Worm (Caenorhabditis elegans) whole organism, late embryonic: Measurements from ENCODE around the gene str-109.

Experiments
- che-1 ChIP-seq: sonication (generic microtip); optimal IDR thresholded peaks from 2 replicates; lab custom pipeline; 2016; ENCODE audit warnings: mild to moderate bottlenecking, missing genetic modification characterization, missing compliant biosample characterization
- dmd-4 ChIP-seq: sonication (generic microtip); optimal IDR thresholded peaks from 2 replicates; lab custom pipeline; 2016; ENCODE audit warnings: borderline replicate concordance, missing genetic modification characterization, missing compliant biosample characterization
- fax-1 ChIP-seq: sonication (generic microtip); optimal IDR thresholded peaks from 2 replicates; lab custom pipeline; 2016; ENCODE audit warnings: missing genotype, missing genetic modification characterization, missing compliant biosample characterization
- mec-3 ChIP-seq: sonication (generic microtip); optimal IDR thresholded peaks from 2 replicates; lab custom pipeline; 2016; ENCODE audit warnings: borderline replicate concordance, missing genetic modification characterization, missing compliant biosample characterization
- pag-3 ChIP-seq: sonication (generic microtip); optimal IDR thresholded peaks from 2 replicates; lab custom pipeline; 2016; ENCODE audit warnings: missing compliant biosample characterization, missing genetic modification characterization, borderline replicate concordance
- pqm-1 ChIP-seq: sonication (generic microtip); optimal IDR thresholded peaks from 2 replicates; lab custom pipeline; 2016; ENCODE audit warnings: missing genetic modification characterization, missing compliant biosample characterization
- pros-1 ChIP-seq: fragments of 150-350 bp; optimal IDR thresholded peaks from 2 replicates; lab custom pipeline; 2014; ENCODE audit warnings: missing biosample characterization, missing genetic modification reagents, missing genetic modification characterization

ce11 chrV:16169026-16169425 is 7.0 kb upstream of the str-109 start, which contains the start of gene str-111:
- TF ChIP-seq mec-3 (no peak), pag-3 (tag; lab: Kevin White, UChicago) (no peak), pqm-1 (tag; lab: Kevin White, UChicago) (no peak), pros-1 (tag; lab: Kevin White, UChicago) (no peak), dmd-4 (tag; lab: Kevin White, UChicago) (no peak), che-1 (tag; lab: Kevin White, UChicago) (no peak), fax-1 (tag; lab: Kevin White, UChicago) (no peak)
